Fruit fly (Drosophila melanogaster) whole organism, prepupa: ENCODE data around the gene Pcyt2.

ENCODE experiments used
- Blimp-1 ChIP-seq: fragments of 200-800 bp; sonication (Bioruptor generic); optimal IDR thresholded peaks from 3 replicates; lab custom pipeline; 2017; ENCODE audit warnings: missing biosample characterization, missing genetic modification characterization, mild to moderate bottlenecking, moderate library complexity, missing genetic modification reagents
- CG10631 ChIP-seq: fragments of 200-800 bp; sonication (Bioruptor generic); optimal IDR thresholded peaks from 2 replicates; lab custom pipeline; 2016; ENCODE audit warnings: missing biosample characterization, missing genetic modification characterization
- CG11294 ChIP-seq: fragments of 200-800 bp; sonication (Bioruptor generic); IDR thresholded peaks from 2 replicates; pipeline ENCODE4 v1.3.6; 2022; ENCODE audit warnings: missing biosample characterization, missing genetic modification characterization
- CG11902 ChIP-seq: fragments of 200-800 bp; sonication (Bioruptor generic); optimal IDR thresholded peaks from 3 replicates; lab custom pipeline; 2016; ENCODE audit warnings: missing biosample characterization, missing genetic modification characterization
- CG15336 ChIP-seq: fragments of 200-800 bp; sonication (Bioruptor generic); IDR thresholded peaks from 2 replicates; pipeline ENCODE4 v1.3.6; 2022; ENCODE audit warnings: missing biosample characterization, missing genetic modification characterization
- CG1621 ChIP-seq: fragments of 200-800 bp; sonication (Bioruptor generic); optimal IDR thresholded peaks from 3 replicates; lab custom pipeline; 2018; ENCODE audit warnings: missing biosample characterization, mild to moderate bottlenecking, missing genetic modification characterization
- CG16779 ChIP-seq: fragments of 200-800 bp; sonication (Bioruptor generic); optimal IDR thresholded peaks from 3 replicates; lab custom pipeline; 2017; ENCODE audit warnings: missing biosample characterization, mild to moderate bottlenecking, missing genetic modification characterization
- CG3032 ChIP-seq: fragments of 200-800 bp; optimal IDR thresholded peaks from 2 replicates; lab custom pipeline; 2019; ENCODE audit warnings: missing biosample characterization, mild to moderate bottlenecking, missing genetic modification characterization, moderate library complexity
- CG32006 ChIP-seq: fragments of 200-800 bp; sonication (Bioruptor generic); optimal IDR thresholded peaks from 3 replicates; lab custom pipeline; 2017; ENCODE audit warnings: missing biosample characterization, mild to moderate bottlenecking, missing genetic modification characterization
- CG34406 ChIP-seq: fragments of 200-800 bp; sonication (Bioruptor generic); optimal IDR thresholded peaks from 3 replicates; lab custom pipeline; 2016; ENCODE audit warnings: missing biosample characterization, missing genetic modification characterization
- CG4318 ChIP-seq: fragments of 200-800 bp; sonication (Bioruptor generic); optimal IDR thresholded peaks from 3 replicates; lab custom pipeline; 2017; ENCODE audit warnings: missing biosample characterization, mild to moderate bottlenecking, missing genetic modification characterization
- CG6163 ChIP-seq: fragments of 200-800 bp; sonication (Bioruptor generic); IDR thresholded peaks from 3 replicates; pipeline ENCODE4 v1.3.6; 2022; ENCODE audit warnings: missing biosample characterization, missing genetic modification characterization
- CG6276 ChIP-seq: fragments of 200-800 bp; sonication (Bioruptor generic); optimal IDR thresholded peaks from 2 replicates; lab custom pipeline; 2017; ENCODE audit warnings: missing biosample characterization, mild to moderate bottlenecking, missing genetic modification characterization
- CG6808 ChIP-seq: fragments of 200-800 bp; sonication (Bioruptor generic); optimal IDR thresholded peaks from 3 replicates; lab custom pipeline; 2017; ENCODE audit warnings: missing biosample characterization, missing genetic modification characterization, mild to moderate bottlenecking, moderate library complexity, missing genetic modification reagents
- CG6854 ChIP-seq: fragments of 200-800 bp; sonication (Bioruptor generic); optimal IDR thresholded peaks from 2 replicates; lab custom pipeline; 2017; ENCODE audit warnings: missing biosample characterization, mild to moderate bottlenecking, missing genetic modification characterization
- CG7368 ChIP-seq: fragments of 200-800 bp; sonication (Bioruptor generic); optimal IDR thresholded peaks from 3 replicates; lab custom pipeline; 2016; ENCODE audit warnings: missing biosample characterization, missing genetic modification characterization
- CG8119 ChIP-seq: fragments of 200-800 bp; sonication (Bioruptor generic); IDR thresholded peaks from 3 replicates; pipeline ENCODE4 v1.3.6; 2022; ENCODE audit warnings: missing biosample characterization, missing genetic modification characterization
- CG8319 ChIP-seq: fragments of 200-800 bp; sonication (Bioruptor generic); optimal IDR thresholded peaks from 3 replicates; lab custom pipeline; 2016; ENCODE audit warnings: missing biosample characterization, missing genetic modification characterization
- CG8632 ChIP-seq: fragments of 200-800 bp; sonication (Bioruptor generic); optimal IDR thresholded peaks from 3 replicates; lab custom pipeline; 2016; ENCODE audit warnings: missing biosample characterization, missing genetic modification characterization
- Eip75B ChIP-seq: fragments of 200-800 bp; sonication (Bioruptor generic); optimal IDR thresholded peaks from 3 replicates; lab custom pipeline; 2016; ENCODE audit warnings: missing biosample characterization, missing genetic modification characterization
- Eip78C ChIP-seq: fragments of 200-800 bp; sonication (Bioruptor generic); peaks from one replicate; lab custom pipeline; 2016; ENCODE audit warnings: missing biosample characterization, missing genetic modification characterization
- Eip93F ChIP-seq: fragments of 200-800 bp; sonication (Bioruptor generic); optimal IDR thresholded peaks from 2 replicates; lab custom pipeline; 2016; ENCODE audit warnings: missing biosample characterization, mild to moderate bottlenecking, missing genetic modification characterization
- Ets96B ChIP-seq: fragments of 200-800 bp; optimal IDR thresholded peaks from 2 replicates; lab custom pipeline; 2019; ENCODE audit warnings: missing biosample characterization, mild to moderate bottlenecking, missing genetic modification characterization, moderate library complexity
- Hr38 ChIP-seq: sonication (Bioruptor generic); optimal IDR thresholded peaks from 2 replicates; lab custom pipeline; 2016; ENCODE audit warnings: missing biosample characterization, missing genetic modification characterization
- Hr39 ChIP-seq: fragments of 200-800 bp; sonication (Bioruptor generic); optimal IDR thresholded peaks from 2 replicates; lab custom pipeline; 2016; ENCODE audit warnings: missing biosample characterization, missing genetic modification characterization
- Hr4 ChIP-seq: fragments of 200-800 bp; sonication (Bioruptor generic); optimal IDR thresholded peaks from 3 replicates; lab custom pipeline; 2016; ENCODE audit warnings: missing biosample characterization, missing genetic modification characterization
- Lpt ChIP-seq: fragments of 200-800 bp; sonication (Bioruptor generic); optimal IDR thresholded peaks from 3 replicates; lab custom pipeline; 2016; ENCODE audit warnings: missing biosample characterization, missing genetic modification characterization
- Met ChIP-seq: fragments of 200-800 bp; sonication (Bioruptor generic); optimal IDR thresholded peaks from 3 replicates; lab custom pipeline; 2016; ENCODE audit warnings: missing biosample characterization, missing genetic modification characterization
- OdsH ChIP-seq: fragments of 200-800 bp; sonication (Bioruptor generic); optimal IDR thresholded peaks from 3 replicates; lab custom pipeline; 2016; ENCODE audit warnings: missing biosample characterization, missing genetic modification characterization
- Smox ChIP-seq: fragments of 200-800 bp; sonication (Bioruptor generic); optimal IDR thresholded peaks from 3 replicates; lab custom pipeline; 2016; ENCODE audit warnings: missing biosample characterization, missing genetic modification characterization
- Sox102F ChIP-seq: fragments of 200-800 bp; sonication (Bioruptor generic); optimal IDR thresholded peaks from 2 replicates; lab custom pipeline; 2016; ENCODE audit warnings: missing biosample characterization, mild to moderate bottlenecking, missing genetic modification characterization
- achi ChIP-seq: fragments of 200-800 bp; sonication (Bioruptor generic); optimal IDR thresholded peaks from 3 replicates; lab custom pipeline; 2016; ENCODE audit warnings: missing biosample characterization, missing genetic modification characterization
- acj6 ChIP-seq: fragments of 200-800 bp; sonication (Bioruptor generic); optimal IDR thresholded peaks from 3 replicates; lab custom pipeline; 2016; ENCODE audit warnings: missing biosample characterization, missing genetic modification characterization
- cyc ChIP-seq: fragments of 200-800 bp; sonication (Bioruptor generic); optimal IDR thresholded peaks from 3 replicates; lab custom pipeline; 2016; ENCODE audit warnings: missing biosample characterization, missing genetic modification characterization
- dac ChIP-seq: fragments of 200-800 bp; sonication (Bioruptor generic); optimal IDR thresholded peaks from 2 replicates; lab custom pipeline; 2017; ENCODE audit warnings: missing biosample characterization, mild to moderate bottlenecking, missing genetic modification characterization
- dsx ChIP-seq: fragments of 200-800 bp; optimal IDR thresholded peaks from 3 replicates; lab custom pipeline; 2019; ENCODE audit warnings: missing biosample characterization, mild to moderate bottlenecking, missing genetic modification characterization, moderate library complexity; ENCODE audit not compliant: poor library complexity, severe bottlenecking
- eg ChIP-seq: fragments of 200-800 bp; sonication (Bioruptor generic); IDR thresholded peaks from 3 replicates; pipeline ENCODE4 v1.3.6; 2022; ENCODE audit warnings: missing biosample characterization, missing genetic modification characterization
- esn ChIP-seq: fragments of 200-800 bp; sonication (Bioruptor generic); optimal IDR thresholded peaks from 2 replicates; lab custom pipeline; 2016; ENCODE audit warnings: missing biosample characterization, mild to moderate bottlenecking, missing genetic modification characterization, moderate library complexity
- fd59A ChIP-seq: fragments of 200-800 bp; sonication (Bioruptor generic); optimal IDR thresholded peaks from 2 replicates; lab custom pipeline; 2017; ENCODE audit warnings: missing biosample characterization, mild to moderate bottlenecking, missing genetic modification characterization, missing genetic modification reagents
- fkh ChIP-seq: fragments of 200-800 bp; sonication (Bioruptor generic); optimal IDR thresholded peaks from 3 replicates; lab custom pipeline; 2017; ENCODE audit warnings: missing biosample characterization, mild to moderate bottlenecking, missing genetic modification characterization, moderate library complexity
- lz ChIP-seq: fragments of 200-800 bp; sonication (Bioruptor generic); optimal IDR thresholded peaks from 3 replicates; lab custom pipeline; 2016; ENCODE audit warnings: missing biosample characterization, missing genetic modification characterization
- net ChIP-seq: fragments of 200-800 bp; sonication (Bioruptor generic); optimal IDR thresholded peaks from 3 replicates; lab custom pipeline; 2016; ENCODE audit warnings: missing biosample characterization, missing genetic modification characterization
- pdm3 ChIP-seq: fragments of 200-800 bp; sonication (Bioruptor generic); optimal IDR thresholded peaks from 3 replicates; lab custom pipeline; 2016; ENCODE audit warnings: missing biosample characterization, missing genetic modification characterization
- salr ChIP-seq, 2 experiments: fragments of 200-800 bp; sonication (Bioruptor generic); optimal IDR thresholded peaks; 3 replicates each; lab custom pipeline; 2016 to 2018; ENCODE audit warnings: missing biosample characterization in 2 of 2, missing genetic modification characterization in 2 of 2, mild to moderate bottlenecking in 1 of 2
- ss ChIP-seq, 2 experiments: fragments of 200-800 bp; sonication (Bioruptor generic); optimal IDR thresholded peaks; 2 replicates in 1 of 2; 3 replicates in 1 of 2; lab custom pipeline; 2017 to 2018; ENCODE audit warnings: mild to moderate bottlenecking in 2 of 2, missing biosample characterization in 2 of 2, missing genetic modification characterization in 2 of 2, moderate library complexity in 1 of 2
- svp ChIP-seq: fragments of 200-800 bp; sonication (Bioruptor generic); peaks from one replicate; lab custom pipeline; 2016; ENCODE audit warnings: missing biosample characterization, missing genetic modification characterization
- topi ChIP-seq: fragments of 200-800 bp; sonication (Bioruptor generic); optimal IDR thresholded peaks from 3 replicates; lab custom pipeline; 2016; ENCODE audit warnings: missing biosample characterization, missing genetic modification characterization

Gene Pcyt2

DNA sequence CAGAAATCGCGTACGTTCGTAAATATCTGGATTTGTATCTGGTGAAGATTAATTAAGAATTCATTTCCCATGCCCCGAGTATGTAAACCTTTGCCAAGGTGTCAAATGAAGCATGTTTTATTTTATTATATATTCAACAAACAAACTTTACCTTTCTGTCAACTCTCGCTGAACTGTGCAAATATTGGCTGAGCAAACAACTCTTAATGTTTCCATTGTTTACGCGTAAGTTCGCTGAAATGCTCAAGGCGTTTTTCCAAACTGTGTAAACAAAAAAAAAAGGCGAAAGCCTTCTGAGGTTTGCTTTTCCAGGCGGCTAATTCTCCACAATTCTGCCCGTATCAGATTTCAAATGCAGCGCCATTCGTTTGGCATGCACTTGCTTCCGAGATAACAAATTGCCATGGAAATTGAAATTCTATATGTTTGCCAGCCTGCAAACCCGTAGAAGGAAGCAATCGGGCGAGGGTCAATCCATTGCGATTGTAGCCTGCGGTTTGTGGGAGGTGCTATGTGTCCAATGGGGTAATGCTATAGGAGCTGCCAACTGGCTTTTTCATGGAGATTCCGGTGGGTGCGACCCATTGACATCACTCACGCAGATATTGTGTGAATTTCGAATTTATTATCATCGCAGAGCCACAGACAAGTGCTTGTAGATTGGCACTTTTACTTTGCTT is 38.5 kb downstream of the Pcyt2 start (continued):
- TF ChIP-seq CG11294 (GFP tag; lab: Robert Waterston, UW) (no peak), Eip75B (GFP tag; lab: Kevin White, UChicago) (peak; percentile 78), fkh (peak; percentile 95), Met (GFP tag; lab: Kevin White, UChicago) (peak; percentile 86), Hr38 (GFP tag; lab: Kevin White, UChicago) (no peak), net (GFP tag; lab: Kevin White, UChicago) (peak; percentile 85), CG7368 (GFP tag; lab: Kevin White, UChicago) (peak; percentile 82), CG10631 (GFP tag; lab: Kevin White, UChicago) (no peak), Hr39 (GFP tag; lab: Kevin White, UChicago) (no peak), Lpt (GFP tag; lab: Kevin White, UChicago) (peak; percentile 42), OdsH (GFP tag; lab: Kevin White, UChicago) (peak; percentile 70), cyc (GFP tag; lab: Kevin White, UChicago) (peak; percentile 51), Eip78C (peak; percentile 94), Eip93F (GFP tag; lab: Kevin White, UChicago) (no peak), Hr4 (GFP tag; lab: Kevin White, UChicago) (no peak), CG6808 (GFP tag; lab: Kevin White, UChicago) (peak; percentile 82), pdm3 (GFP tag; lab: Kevin White, UChicago) (peak; percentile 80), acj6 (GFP tag; lab: Kevin White, UChicago) (peak; percentile 70), CG1621 (tag; lab: Kevin White, UChicago) (peak; percentile 87), Ets96B (tag; lab: Kevin White, UChicago) (peak; percentile 50), CG32006 (peak; percentile 30), topi (GFP tag; lab: Kevin White, UChicago) (peak; percentile 76), achi (GFP tag; lab: Kevin White, UChicago) (peak; percentile 68), CG6276 (GFP tag; lab: Kevin White, UChicago) (no peak), CG8319 (GFP tag; lab: Kevin White, UChicago) (peak; percentile 73), CG11902 (GFP tag; lab: Kevin White, UChicago) (no peak), dac (GFP tag; lab: Kevin White, UChicago) (no peak), CG8119 (peak; percentile 43; the same call in 1 of the 3 replicates), svp (GFP tag; lab: Kevin White, UChicago) (peak; percentile 90), esn (peak; percentile 90), lz (peak; percentile 74), salr (GFP tag; optimal IDR thresholded peaks at IDR 0.05; lab: Kevin White, UChicago) (peak; percentile 29 to 80), Smox (GFP tag; lab: Kevin White, UChicago) (no peak), eg (peak; percentile 49; the same call in 2 of the 3 replicates), CG16779 (peak; percentile 62), Blimp-1 (GFP tag; lab: Kevin White, UChicago) (peak; percentile 74), fd59A (GFP tag; lab: Kevin White, UChicago) (peak; percentile 63), CG34406 (GFP tag; lab: Kevin White, UChicago) (peak; percentile 85)

DNA sequence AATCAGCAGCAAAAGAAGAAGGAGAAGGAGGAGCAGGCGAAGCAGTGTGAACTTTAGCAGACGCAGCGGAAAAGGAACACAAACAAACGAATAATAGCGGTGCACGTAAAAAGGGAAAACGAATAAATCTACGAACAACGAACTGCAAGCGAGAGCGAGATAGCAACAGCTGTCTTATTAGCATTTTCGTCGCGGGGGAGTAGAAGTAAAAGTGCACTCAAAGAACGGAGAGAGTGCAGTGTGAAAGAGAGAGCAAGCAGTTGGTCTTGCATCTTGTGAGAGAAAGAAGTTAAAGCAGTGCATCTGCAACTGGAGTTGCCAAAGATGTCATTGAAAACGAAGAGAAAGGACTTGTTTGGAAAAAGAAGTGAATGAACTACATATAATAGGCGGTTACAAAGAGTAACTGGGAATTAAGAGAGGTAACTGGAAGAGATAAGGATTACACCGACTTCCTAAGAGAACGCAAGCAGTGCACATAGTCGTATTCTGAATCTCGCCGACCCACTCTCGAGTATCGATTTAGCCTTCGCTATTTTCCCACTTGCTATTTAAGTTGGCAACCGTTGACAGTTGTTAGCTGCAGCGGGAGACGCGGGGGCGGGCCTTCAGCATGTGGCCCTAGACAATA is 39.6 kb downstream of the Pcyt2 start:
- TF ChIP-seq CG6163 (peak; percentile 79), Lpt (GFP tag; lab: Kevin White, UChicago) (peak; percentile 20), CG6854 (GFP tag; lab: Kevin White, UChicago) (peak; percentile 26), CG6276 (GFP tag; lab: Kevin White, UChicago) (peak; percentile 42), fkh (no peak), CG15336 (GFP tag; lab: Robert Waterston, UW) (0 out of 2 replicates have a peak, but pooled peaks have one; percentile 21), CG3032 (tag; lab: Kevin White, UChicago) (no peak), svp (GFP tag; lab: Kevin White, UChicago) (peak; percentile 75), Sox102F (GFP tag; lab: Kevin White, UChicago) (peak; percentile 6), Blimp-1 (GFP tag; lab: Kevin White, UChicago) (peak; percentile 91), Hr38 (GFP tag; lab: Kevin White, UChicago) (no peak), eg (no peak; the same call in 2 of the 3 replicates), CG8119 (no peak; the same call in 2 of the 3 replicates), CG4318 (GFP tag; lab: Kevin White, UChicago) (no peak), CG6808 (GFP tag; lab: Kevin White, UChicago) (peak; percentile 32), Eip78C (peak; percentile 76), net (GFP tag; lab: Kevin White, UChicago) (peak; percentile 7), Hr4 (GFP tag; lab: Kevin White, UChicago) (no peak), ss (GFP tag; optimal IDR thresholded peaks at IDR 0.05; lab: Kevin White, UChicago) (peak; percentile 34 to 45), cyc (GFP tag; lab: Kevin White, UChicago) (no peak), dsx (GFP tag; lab: Kevin White, UChicago) (peak; percentile 36), CG8632 (GFP tag; lab: Kevin White, UChicago) (no peak)
